Worm (Caenorhabditis elegans) whole organism, L2 larva: Measurements from ENCODE around the gene coh-1.

Experiments used
- C34F6.9 ChIP-seq: fragments of 150-350 bp; optimal IDR thresholded peaks from 2 replicates; lab custom pipeline; 2014; ENCODE audit warnings: missing biosample characterization, missing genetic modification characterization
- F13H6.1 ChIP-seq: sonication (generic microtip); optimal IDR thresholded peaks from 2 replicates; lab custom pipeline; 2016; ENCODE audit warnings: missing genetic modification characterization, missing compliant biosample characterization
- R02D3.7 ChIP-seq: fragments of 150-350 bp; optimal IDR thresholded peaks from 2 replicates; lab custom pipeline; 2014; ENCODE audit warnings: missing biosample characterization, missing genetic modification characterization
- Y55F3AM.14 ChIP-seq: fragments of 200-800 bp; sonication (Bioruptor generic); optimal IDR thresholded peaks from 2 replicates; lab custom pipeline; 2018; ENCODE audit warnings: mild to moderate bottlenecking, missing genetic modification characterization, missing compliant biosample characterization
- ZK546.5 ChIP-seq: sonication (generic microtip); optimal IDR thresholded peaks from 2 replicates; lab custom pipeline; 2017; ENCODE audit warnings: missing biosample characterization, missing genetic modification characterization
- alr-1 ChIP-seq: fragments of 150-350 bp; optimal IDR thresholded peaks from 2 replicates; lab custom pipeline; 2014; ENCODE audit warnings: missing biosample characterization, missing genetic modification characterization
- aly-2 ChIP-seq: fragments of 150-350 bp; optimal IDR thresholded peaks from 2 replicates; lab custom pipeline; 2014; ENCODE audit warnings: missing biosample characterization, missing genetic modification characterization
- ama-1 ChIP-seq: fragments of 150-350 bp; optimal IDR thresholded peaks from 2 replicates; lab custom pipeline; 2018; ENCODE audit warnings: inconsistent platforms
- blmp-1 ChIP-seq: sonication (generic microtip); optimal IDR thresholded peaks from 2 replicates; lab custom pipeline; 2017; ENCODE audit warnings: missing genetic modification characterization, mild to moderate bottlenecking, missing compliant biosample characterization, antibody characterized with exemption, moderate library complexity; ENCODE audit not compliant: insufficient read depth
- ceh-16 ChIP-seq: fragments of 150-350 bp; optimal IDR thresholded peaks from 2 replicates; lab custom pipeline; 2014; ENCODE audit warnings: missing biosample characterization, missing genetic modification characterization
- ceh-82 ChIP-seq: fragments of 150-350 bp; optimal IDR thresholded peaks from 2 replicates; lab custom pipeline; 2014; ENCODE audit warnings: missing biosample characterization, missing genetic modification characterization
- crh-2 ChIP-seq: sonication (generic microtip); optimal IDR thresholded peaks from 2 replicates; lab custom pipeline; 2017; ENCODE audit warnings: missing biosample characterization, missing genetic modification characterization
- dmd-4 ChIP-seq: sonication (generic microtip); optimal IDR thresholded peaks from 2 replicates; lab custom pipeline; 2017; ENCODE audit warnings: missing biosample characterization, missing genetic modification characterization
- egl-27 ChIP-seq: sonication (generic microtip); optimal IDR thresholded peaks from 3 replicates; lab custom pipeline; 2017; ENCODE audit warnings: missing biosample characterization, missing genetic modification reagents, missing genetic modification characterization
- elt-1 ChIP-seq: fragments of 150-350 bp; optimal IDR thresholded peaks from 2 replicates; lab custom pipeline; 2014; ENCODE audit warnings: missing biosample characterization, missing genetic modification characterization
- elt-3 ChIP-seq: sonication (generic microtip); optimal IDR thresholded peaks from 2 replicates; lab custom pipeline; 2017; ENCODE audit warnings: missing biosample characterization, missing genetic modification characterization
- fos-1 ChIP-seq: fragments of 150-350 bp; optimal IDR thresholded peaks from 2 replicates; lab custom pipeline; 2014; ENCODE audit warnings: missing biosample characterization, missing genetic modification characterization
- gmeb-1 ChIP-seq: fragments of 150-350 bp; optimal IDR thresholded peaks from 2 replicates; lab custom pipeline; 2014; ENCODE audit warnings: missing biosample characterization, missing genetic modification characterization
- lin-11 ChIP-seq: fragments of 150-350 bp; sonication (generic microtip); optimal IDR thresholded peaks from 2 replicates; lab custom pipeline; 2014; ENCODE audit warnings: missing biosample characterization, missing genetic modification characterization, inconsistent platforms, mixed read lengths
- lin-13 ChIP-seq: fragments of 150-350 bp; optimal IDR thresholded peaks from 2 replicates; lab custom pipeline; 2014; ENCODE audit warnings: missing biosample characterization, missing genetic modification reagents, missing genetic modification characterization
- lin-39 ChIP-seq: fragments of 150-350 bp; optimal IDR thresholded peaks from 2 replicates; lab custom pipeline; 2014; ENCODE audit warnings: missing biosample characterization, missing genetic modification reagents, missing genetic modification characterization
- lsy-2 ChIP-seq, 2 experiments: fragments of 150-350 bp in 1 of 2; sonication (generic microtip) in 1 of 2; optimal IDR thresholded peaks; 2 replicates each; lab custom pipeline; 2014 to 2017; ENCODE audit warnings: missing biosample characterization in 2 of 2, missing genetic modification characterization in 2 of 2
- mab-5 ChIP-seq: fragments of 150-350 bp; optimal IDR thresholded peaks from 2 replicates; lab custom pipeline; 2014; ENCODE audit warnings: missing biosample characterization, missing genetic modification characterization
- mbf-1 ChIP-seq: sonication (generic microtip); optimal IDR thresholded peaks from 2 replicates; lab custom pipeline; 2017; ENCODE audit warnings: missing biosample characterization, missing genetic modification characterization
- mdl-1 ChIP-seq, 2 experiments: fragments of 150-350 bp in 1 of 2; sonication (generic microtip) in 1 of 2; optimal IDR thresholded peaks; 2 replicates each; lab custom pipeline; 2017; ENCODE audit warnings: missing biosample characterization in 2 of 2, missing genetic modification characterization in 2 of 2
- nhr-10 ChIP-seq: sonication (generic microtip); optimal IDR thresholded peaks from 2 replicates; lab custom pipeline; 2017; ENCODE audit warnings: missing biosample characterization, missing genetic modification characterization
- nhr-11 ChIP-seq: fragments of 150-350 bp; optimal IDR thresholded peaks from 2 replicates; lab custom pipeline; 2014; ENCODE audit warnings: missing biosample characterization, missing genetic modification characterization
- nhr-12 ChIP-seq: fragments of 150-350 bp; optimal IDR thresholded peaks from 2 replicates; lab custom pipeline; 2014; ENCODE audit warnings: missing biosample characterization, missing genetic modification characterization
- nhr-129 ChIP-seq: fragments of 150-350 bp; optimal IDR thresholded peaks from 2 replicates; lab custom pipeline; 2014; ENCODE audit warnings: missing biosample characterization, missing genetic modification characterization
- nhr-21 ChIP-seq: fragments of 150-350 bp; optimal IDR thresholded peaks from 2 replicates; lab custom pipeline; 2014; ENCODE audit warnings: missing biosample characterization, missing genetic modification characterization
- nhr-23 ChIP-seq: fragments of 150-350 bp; optimal IDR thresholded peaks from 2 replicates; lab custom pipeline; 2014; ENCODE audit warnings: missing biosample characterization, missing genetic modification reagents, missing genetic modification characterization
- nhr-237 ChIP-seq: fragments of 150-350 bp; optimal IDR thresholded peaks from 2 replicates; lab custom pipeline; 2014; ENCODE audit warnings: missing biosample characterization, missing genetic modification characterization
- nhr-25 ChIP-seq: fragments of 150-350 bp; sonication (generic microtip); optimal IDR thresholded peaks from 3 replicates; lab custom pipeline; 2014; ENCODE audit warnings: missing biosample characterization, missing genetic modification characterization
- nhr-6 ChIP-seq: fragments of 150-350 bp; optimal IDR thresholded peaks from 2 replicates; lab custom pipeline; 2014; ENCODE audit warnings: missing biosample characterization, missing genetic modification characterization
- nhr-77 ChIP-seq: fragments of 150-350 bp; optimal IDR thresholded peaks from 2 replicates; lab custom pipeline; 2014; ENCODE audit warnings: missing biosample characterization, missing genetic modification characterization
- peb-1 ChIP-seq: fragments of 150-350 bp; optimal IDR thresholded peaks from 2 replicates; lab custom pipeline; 2014; ENCODE audit warnings: missing biosample characterization, missing genetic modification characterization
- sem-4 ChIP-seq: fragments of 150-350 bp; optimal IDR thresholded peaks from 2 replicates; lab custom pipeline; 2014; ENCODE audit warnings: missing biosample characterization, missing genetic modification reagents, missing genetic modification characterization
- skn-1 ChIP-seq: sonication (generic microtip); optimal IDR thresholded peaks from 2 replicates; lab custom pipeline; 2017; ENCODE audit warnings: missing biosample characterization, missing genetic modification characterization
- sma-3 ChIP-seq: sonication (generic microtip); optimal IDR thresholded peaks from 2 replicates; lab custom pipeline; 2016; ENCODE audit warnings: missing genetic modification reagents, missing genetic modification characterization, missing compliant biosample characterization
- sma-9 ChIP-seq, 2 experiments: fragments of 150-350 bp in 1 of 2; sonication (generic microtip) in 1 of 2; optimal IDR thresholded peaks; 2 replicates each; lab custom pipeline; 2014 to 2016; ENCODE audit warnings: missing genetic modification characterization in 2 of 2, mild to moderate bottlenecking in 1 of 2, missing biosample characterization in 1 of 2, missing compliant biosample characterization in 1 of 2, missing genetic modification reagents in 1 of 2, moderate library complexity in 1 of 2
- snpc-4 ChIP-seq: fragments of 150-350 bp; optimal IDR thresholded peaks from 2 replicates; lab custom pipeline; 2014; ENCODE audit warnings: missing biosample characterization, missing genetic modification characterization
- unc-39 ChIP-seq: fragments of 150-350 bp; optimal IDR thresholded peaks from 2 replicates; lab custom pipeline; 2014; ENCODE audit warnings: missing biosample characterization, missing genetic modification characterization
- unc-55 ChIP-seq: fragments of 150-350 bp; sonication (generic microtip); optimal IDR thresholded peaks from 3 replicates; lab custom pipeline; 2014; ENCODE audit warnings: missing biosample characterization, missing genetic modification reagents, missing genetic modification characterization
- unc-62 ChIP-seq: fragments of 150-350 bp; optimal IDR thresholded peaks from 2 replicates; lab custom pipeline; 2014; ENCODE audit warnings: missing biosample characterization, missing genetic modification reagents, missing genetic modification characterization
- zag-1 ChIP-seq: fragments of 150-350 bp; optimal IDR thresholded peaks from 2 replicates; lab custom pipeline; 2014; ENCODE audit warnings: missing biosample characterization, missing genetic modification characterization
- ztf-1 ChIP-seq: fragments of 200-800 bp; sonication (Bioruptor generic); conservative IDR thresholded peaks from 2 replicates; pipeline ENCODE4 v1.3.6; 2022; ENCODE audit warnings: missing genetic modification characterization, missing compliant biosample characterization
- ztf-11 ChIP-seq: sonication (generic microtip); optimal IDR thresholded peaks from 2 replicates; lab custom pipeline; 2017; ENCODE audit warnings: missing biosample characterization, missing genetic modification characterization
- ztf-4 ChIP-seq: fragments of 150-350 bp; optimal IDR thresholded peaks from 2 replicates; lab custom pipeline; 2014; ENCODE audit warnings: missing biosample characterization, missing genetic modification characterization

The coh-1 gene

DNA sequence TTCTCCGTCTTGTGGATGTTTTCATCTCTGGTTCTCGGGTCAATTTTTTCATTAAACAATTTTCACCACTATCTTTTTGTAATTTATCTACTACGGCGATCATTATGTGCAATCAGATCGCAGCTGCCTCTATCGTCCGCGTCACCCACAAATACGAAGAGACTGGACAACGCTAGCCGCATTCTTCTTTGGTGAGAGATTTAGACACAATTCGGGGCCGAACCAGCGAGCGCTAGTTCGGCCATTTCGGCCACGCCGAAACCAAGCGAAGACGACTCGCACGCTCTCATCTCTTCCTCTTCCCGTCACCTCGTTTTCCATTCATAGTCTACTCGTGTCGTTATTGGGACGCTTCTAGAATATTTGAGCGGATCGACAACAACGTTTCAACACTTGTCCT, 10.9 kb upstream of the coh-1 start, which contains the start of gene gly-12:
gly-12 (plus strand) TSS at position 117 of the 400 bp plus-strand sequence.
- peak; percentile 8 for TF ChIP-seq fos-1 (tag; lab: Kevin White, UChicago)
- TF ChIP-seq nhr-25 (tag; lab: Kevin White, UChicago): no peak
- TF ChIP-seq nhr-6: no peak
- no peak for TF ChIP-seq snpc-4 (tag; lab: Kevin White, UChicago)
- TF ChIP-seq crh-2 (tag; lab: Kevin White, UChicago): peak; percentile 16
- TF ChIP-seq lin-39 (tag; lab: Kevin White, UChicago): no peak
- peak in 1 of 2 experiments; percentile 30 for TF ChIP-seq mdl-1 (tag; optimal IDR thresholded peaks at IDR 0.05; lab: Kevin White, UChicago)
- TF ChIP-seq blmp-1 (tag; lab: Kevin White, UChicago): no peak
- TF ChIP-seq nhr-23: no peak
- no peak for TF ChIP-seq sem-4 (tag; lab: Kevin White, UChicago)
- TF ChIP-seq mbf-1: no peak
- TF ChIP-seq nhr-129 (tag; lab: Kevin White, UChicago): peak; percentile 43
- no peak for TF ChIP-seq skn-1 (tag; lab: Kevin White, UChicago)
- peak in 1 of 2 experiments; percentile 40 for TF ChIP-seq lsy-2 (tag; optimal IDR thresholded peaks at IDR 0.05; lab: Kevin White, UChicago)
- no peak for TF ChIP-seq ceh-82
- TF ChIP-seq ztf-4 (tag; lab: Kevin White, UChicago): no peak
- no peak for TF ChIP-seq nhr-11
- TF ChIP-seq nhr-12 (tag; lab: Kevin White, UChicago): no peak
- TF ChIP-seq ceh-16 (tag; lab: Kevin White, UChicago): peak; percentile 56
- no peak for TF ChIP-seq ZK546.5 (tag; lab: Kevin White, UChicago)
- TF ChIP-seq egl-27 (tag; lab: Kevin White, UChicago): no peak
- TF ChIP-seq unc-55: peak; percentile 61
- no peak for TF ChIP-seq ztf-1 (GFP tag; lab: Robert Waterston, UW)
- TF ChIP-seq ztf-11: no peak
- no peak for TF ChIP-seq R02D3.7 (tag; lab: Kevin White, UChicago)
- TF ChIP-seq F13H6.1 (tag; lab: Kevin White, UChicago): no peak
- no peak for TF ChIP-seq peb-1 (tag; lab: Kevin White, UChicago)
- no peak for TF ChIP-seq unc-39 (tag; lab: Kevin White, UChicago)
- TF ChIP-seq lin-11 (tag; lab: Kevin White, UChicago): no peak
- no peak for TF ChIP-seq zag-1
- TF ChIP-seq nhr-77 (tag; lab: Kevin White, UChicago): no peak
- no peak for TF ChIP-seq nhr-21 (tag; lab: Kevin White, UChicago)
- no peak for TF ChIP-seq nhr-237 (tag; lab: Kevin White, UChicago)
- peak; percentile 3 for TF ChIP-seq sma-3 (GFP tag; lab: Kevin White, UChicago)
- no peak for TF ChIP-seq alr-1
- TF ChIP-seq mab-5 (tag; lab: Kevin White, UChicago): peak; percentile 27
- no peak for TF ChIP-seq nhr-10
- TF ChIP-seq aly-2: no peak
- no peak for TF ChIP-seq ama-1 (lab: Kevin White, UChicago)
- no peak for TF ChIP-seq dmd-4 (tag; lab: Kevin White, UChicago)
- TF ChIP-seq gmeb-1 (tag; lab: Kevin White, UChicago): no peak
- no peak for TF ChIP-seq elt-3
- TF ChIP-seq unc-62 (GFP tag; lab: Kevin White, UChicago): no peak
- no peak for TF ChIP-seq lin-13 (GFP tag; lab: Kevin White, UChicago)
- peak; percentile 62 for TF ChIP-seq sma-9 (GFP tag; optimal IDR thresholded peaks at IDR 0.05; lab: Kevin White, UChicago)
- no peak for TF ChIP-seq sma-9 (tag; optimal IDR thresholded peaks at IDR 0.05; lab: Kevin White, UChicago)
- no peak for TF ChIP-seq Y55F3AM.14
- TF ChIP-seq elt-1 (tag; lab: Kevin White, UChicago): peak; percentile 46
- no peak for TF ChIP-seq C34F6.9 (tag; lab: Kevin White, UChicago)
